Worm (Caenorhabditis elegans) whole organism, L2 larva: ENCODE data around the gene sedl-1.

Experiments used
- C34F6.9 ChIP-seq: fragments of 150-350 bp; optimal IDR thresholded peaks from 2 replicates; lab custom pipeline; 2014; ENCODE audit warnings: missing biosample characterization, missing genetic modification characterization
- R02D3.7 ChIP-seq: fragments of 150-350 bp; optimal IDR thresholded peaks from 2 replicates; lab custom pipeline; 2014; ENCODE audit warnings: missing biosample characterization, missing genetic modification characterization
- Y55F3AM.14 ChIP-seq: fragments of 200-800 bp; sonication (Bioruptor generic); optimal IDR thresholded peaks from 2 replicates; lab custom pipeline; 2018; ENCODE audit warnings: mild to moderate bottlenecking, missing genetic modification characterization, missing compliant biosample characterization
- alr-1 ChIP-seq: fragments of 150-350 bp; optimal IDR thresholded peaks from 2 replicates; lab custom pipeline; 2014; ENCODE audit warnings: missing biosample characterization, missing genetic modification characterization
- aly-2 ChIP-seq: fragments of 150-350 bp; optimal IDR thresholded peaks from 2 replicates; lab custom pipeline; 2014; ENCODE audit warnings: missing biosample characterization, missing genetic modification characterization
- ama-1 ChIP-seq: fragments of 150-350 bp; optimal IDR thresholded peaks from 2 replicates; lab custom pipeline; 2018; ENCODE audit warnings: inconsistent platforms
- ceh-16 ChIP-seq: fragments of 150-350 bp; optimal IDR thresholded peaks from 2 replicates; lab custom pipeline; 2014; ENCODE audit warnings: missing biosample characterization, missing genetic modification characterization
- ceh-82 ChIP-seq: fragments of 150-350 bp; optimal IDR thresholded peaks from 2 replicates; lab custom pipeline; 2014; ENCODE audit warnings: missing biosample characterization, missing genetic modification characterization
- crh-2 ChIP-seq: sonication (generic microtip); optimal IDR thresholded peaks from 2 replicates; lab custom pipeline; 2017; ENCODE audit warnings: missing biosample characterization, missing genetic modification characterization
- egl-27 ChIP-seq: sonication (generic microtip); optimal IDR thresholded peaks from 3 replicates; lab custom pipeline; 2017; ENCODE audit warnings: missing biosample characterization, missing genetic modification reagents, missing genetic modification characterization
- fos-1 ChIP-seq: fragments of 150-350 bp; optimal IDR thresholded peaks from 2 replicates; lab custom pipeline; 2014; ENCODE audit warnings: missing biosample characterization, missing genetic modification characterization
- gmeb-1 ChIP-seq: fragments of 150-350 bp; optimal IDR thresholded peaks from 2 replicates; lab custom pipeline; 2014; ENCODE audit warnings: missing biosample characterization, missing genetic modification characterization
- lin-11 ChIP-seq: fragments of 150-350 bp; sonication (generic microtip); optimal IDR thresholded peaks from 2 replicates; lab custom pipeline; 2014; ENCODE audit warnings: missing biosample characterization, missing genetic modification characterization, inconsistent platforms, mixed read lengths
- lin-13 ChIP-seq: fragments of 150-350 bp; optimal IDR thresholded peaks from 2 replicates; lab custom pipeline; 2014; ENCODE audit warnings: missing biosample characterization, missing genetic modification reagents, missing genetic modification characterization
- lin-39 ChIP-seq: fragments of 150-350 bp; optimal IDR thresholded peaks from 2 replicates; lab custom pipeline; 2014; ENCODE audit warnings: missing biosample characterization, missing genetic modification reagents, missing genetic modification characterization
- lsy-2 ChIP-seq, 2 experiments: fragments of 150-350 bp in 1 of 2; sonication (generic microtip) in 1 of 2; optimal IDR thresholded peaks; 2 replicates each; lab custom pipeline; 2014 to 2017; ENCODE audit warnings: missing biosample characterization in 2 of 2, missing genetic modification characterization in 2 of 2
- mab-5 ChIP-seq: fragments of 150-350 bp; optimal IDR thresholded peaks from 2 replicates; lab custom pipeline; 2014; ENCODE audit warnings: missing biosample characterization, missing genetic modification characterization
- mbf-1 ChIP-seq: sonication (generic microtip); optimal IDR thresholded peaks from 2 replicates; lab custom pipeline; 2017; ENCODE audit warnings: missing biosample characterization, missing genetic modification characterization
- mdl-1 ChIP-seq, 2 experiments: fragments of 150-350 bp in 1 of 2; sonication (generic microtip) in 1 of 2; optimal IDR thresholded peaks; 2 replicates each; lab custom pipeline; 2017; ENCODE audit warnings: missing biosample characterization in 2 of 2, missing genetic modification characterization in 2 of 2
- nhr-10 ChIP-seq: sonication (generic microtip); optimal IDR thresholded peaks from 2 replicates; lab custom pipeline; 2017; ENCODE audit warnings: missing biosample characterization, missing genetic modification characterization
- nhr-12 ChIP-seq: fragments of 150-350 bp; optimal IDR thresholded peaks from 2 replicates; lab custom pipeline; 2014; ENCODE audit warnings: missing biosample characterization, missing genetic modification characterization
- nhr-129 ChIP-seq: fragments of 150-350 bp; optimal IDR thresholded peaks from 2 replicates; lab custom pipeline; 2014; ENCODE audit warnings: missing biosample characterization, missing genetic modification characterization
- nhr-21 ChIP-seq: fragments of 150-350 bp; optimal IDR thresholded peaks from 2 replicates; lab custom pipeline; 2014; ENCODE audit warnings: missing biosample characterization, missing genetic modification characterization
- nhr-23 ChIP-seq: fragments of 150-350 bp; optimal IDR thresholded peaks from 2 replicates; lab custom pipeline; 2014; ENCODE audit warnings: missing biosample characterization, missing genetic modification reagents, missing genetic modification characterization
- nhr-237 ChIP-seq: fragments of 150-350 bp; optimal IDR thresholded peaks from 2 replicates; lab custom pipeline; 2014; ENCODE audit warnings: missing biosample characterization, missing genetic modification characterization
- nhr-25 ChIP-seq: fragments of 150-350 bp; sonication (generic microtip); optimal IDR thresholded peaks from 3 replicates; lab custom pipeline; 2014; ENCODE audit warnings: missing biosample characterization, missing genetic modification characterization
- nhr-77 ChIP-seq: fragments of 150-350 bp; optimal IDR thresholded peaks from 2 replicates; lab custom pipeline; 2014; ENCODE audit warnings: missing biosample characterization, missing genetic modification characterization
- sem-4 ChIP-seq: fragments of 150-350 bp; optimal IDR thresholded peaks from 2 replicates; lab custom pipeline; 2014; ENCODE audit warnings: missing biosample characterization, missing genetic modification reagents, missing genetic modification characterization
- skn-1 ChIP-seq: sonication (generic microtip); optimal IDR thresholded peaks from 2 replicates; lab custom pipeline; 2017; ENCODE audit warnings: missing biosample characterization, missing genetic modification characterization
- sma-3 ChIP-seq: sonication (generic microtip); optimal IDR thresholded peaks from 2 replicates; lab custom pipeline; 2016; ENCODE audit warnings: missing genetic modification reagents, missing genetic modification characterization, missing compliant biosample characterization
- sma-9 ChIP-seq, 2 experiments: fragments of 150-350 bp in 1 of 2; sonication (generic microtip) in 1 of 2; optimal IDR thresholded peaks; 2 replicates each; lab custom pipeline; 2014 to 2016; ENCODE audit warnings: missing genetic modification characterization in 2 of 2, mild to moderate bottlenecking in 1 of 2, missing biosample characterization in 1 of 2, missing compliant biosample characterization in 1 of 2, missing genetic modification reagents in 1 of 2, moderate library complexity in 1 of 2
- snpc-4 ChIP-seq: fragments of 150-350 bp; optimal IDR thresholded peaks from 2 replicates; lab custom pipeline; 2014; ENCODE audit warnings: missing biosample characterization, missing genetic modification characterization
- unc-39 ChIP-seq: fragments of 150-350 bp; optimal IDR thresholded peaks from 2 replicates; lab custom pipeline; 2014; ENCODE audit warnings: missing biosample characterization, missing genetic modification characterization
- unc-55 ChIP-seq: fragments of 150-350 bp; sonication (generic microtip); optimal IDR thresholded peaks from 3 replicates; lab custom pipeline; 2014; ENCODE audit warnings: missing biosample characterization, missing genetic modification reagents, missing genetic modification characterization
- zag-1 ChIP-seq: fragments of 150-350 bp; optimal IDR thresholded peaks from 2 replicates; lab custom pipeline; 2014; ENCODE audit warnings: missing biosample characterization, missing genetic modification characterization
- ztf-1 ChIP-seq: fragments of 200-800 bp; sonication (Bioruptor generic); conservative IDR thresholded peaks from 2 replicates; pipeline ENCODE4 v1.3.6; 2022; ENCODE audit warnings: missing genetic modification characterization, missing compliant biosample characterization
- ztf-11 ChIP-seq: sonication (generic microtip); optimal IDR thresholded peaks from 2 replicates; lab custom pipeline; 2017; ENCODE audit warnings: missing biosample characterization, missing genetic modification characterization
- ztf-4 ChIP-seq: fragments of 150-350 bp; optimal IDR thresholded peaks from 2 replicates; lab custom pipeline; 2014; ENCODE audit warnings: missing biosample characterization, missing genetic modification characterization

sedl-1 gene

ce11 chrX:1443556-1444243 is 3.6 kb upstream of the sedl-1 start:
- TF ChIP-seq C34F6.9 (tag; lab: Kevin White, UChicago) (peak; percentile 22), zag-1 (tag; lab: Kevin White, UChicago) (no peak), nhr-237 (tag; lab: Kevin White, UChicago) (no peak), unc-39 (tag; lab: Kevin White, UChicago) (no peak), lsy-2 (tag; optimal IDR thresholded peaks at IDR 0.05; lab: Kevin White, UChicago) (no peak), ama-1 (lab: Kevin White, UChicago) (no peak), mab-5 (tag; lab: Kevin White, UChicago) (no peak), egl-27 (tag; lab: Kevin White, UChicago) (no peak), sma-3 (GFP tag; lab: Kevin White, UChicago) (peak; percentile 20), alr-1 (tag; lab: Kevin White, UChicago) (no peak), lin-13 (GFP tag; lab: Kevin White, UChicago) (peak; percentile 4), nhr-25 (tag; lab: Kevin White, UChicago) (peak; percentile 64), nhr-77 (no peak), ztf-11 (no peak), gmeb-1 (tag; lab: Kevin White, UChicago) (no peak), sem-4 (tag; lab: Kevin White, UChicago) (no peak), ceh-16 (tag; lab: Kevin White, UChicago) (no peak)
- TF ChIP-seq, all 48 proteins: peak for 4

ce11 chrX:1441602-1442183 is 1.6 kb upstream of the sedl-1 start:
- TF ChIP-seq sma-9 (GFP tag; optimal IDR thresholded peaks at IDR 0.05; lab: Kevin White, UChicago), result no peak
- no peak for TF ChIP-seq sma-9 (tag; optimal IDR thresholded peaks at IDR 0.05; lab: Kevin White, UChicago)
- TF ChIP-seq ztf-4, result no peak
- no peak for TF ChIP-seq ceh-82
- TF ChIP-seq lin-11 (tag; lab: Kevin White, UChicago), result no peak
- TF ChIP-seq unc-39 (tag; lab: Kevin White, UChicago), result no peak
- TF ChIP-seq aly-2 (tag; lab: Kevin White, UChicago), result no peak

ce11 chrX:1438925-1439324 is 1.1 kb downstream of the sedl-1 start:
- peak; percentile 13 for TF ChIP-seq C34F6.9 (tag; lab: Kevin White, UChicago)
- TF ChIP-seq nhr-21 (tag; lab: Kevin White, UChicago), result peak; percentile 3
- TF ChIP-seq lsy-2 (tag; optimal IDR thresholded peaks at IDR 0.05; lab: Kevin White, UChicago), result peak; percentile 20 to 39
- peak; percentile 36 for TF ChIP-seq lin-11 (tag; lab: Kevin White, UChicago)
- TF ChIP-seq snpc-4 (tag; lab: Kevin White, UChicago), result no peak
- TF ChIP-seq lin-39 (tag; lab: Kevin White, UChicago), result no peak
- peak; percentile 25 for TF ChIP-seq crh-2 (tag; lab: Kevin White, UChicago)
- TF ChIP-seq mdl-1 (tag; optimal IDR thresholded peaks at IDR 0.05; lab: Kevin White, UChicago), result peak in 1 of 2 experiments; percentile 34

ce11 chrX:1437097-1437496 is 3.0 kb downstream of the sedl-1 start:
- TF ChIP-seq skn-1 (tag; lab: Kevin White, UChicago) (no peak), lin-39 (tag; lab: Kevin White, UChicago) (no peak), ceh-16 (tag; lab: Kevin White, UChicago) (no peak), lin-11 (tag; lab: Kevin White, UChicago) (peak; percentile 5), ztf-1 (GFP tag; lab: Robert Waterston, UW) (no peak), unc-55 (GFP tag; lab: Kevin White, UChicago) (peak; percentile 51), Y55F3AM.14 (GFP tag; lab: Kevin White, UChicago) (no peak), sma-9 (GFP tag; optimal IDR thresholded peaks at IDR 0.05; lab: Kevin White, UChicago) (no peak), sma-9 (tag; optimal IDR thresholded peaks at IDR 0.05; lab: Kevin White, UChicago) (no peak), R02D3.7 (tag; lab: Kevin White, UChicago) (no peak), ceh-82 (no peak), lsy-2 (tag; optimal IDR thresholded peaks at IDR 0.05; lab: Kevin White, UChicago) (peak in 1 of 2 experiments; percentile 10), nhr-25 (tag; lab: Kevin White, UChicago) (no peak), nhr-12 (tag; lab: Kevin White, UChicago) (no peak), crh-2 (tag; lab: Kevin White, UChicago) (no peak), sma-3 (GFP tag; lab: Kevin White, UChicago) (no peak), nhr-10 (tag; lab: Kevin White, UChicago) (no peak), nhr-21 (tag; lab: Kevin White, UChicago) (no peak), nhr-129 (tag; lab: Kevin White, UChicago) (peak; percentile 47), fos-1 (no peak), nhr-23 (tag; lab: Kevin White, UChicago) (no peak), mdl-1 (tag; optimal IDR thresholded peaks at IDR 0.05; lab: Kevin White, UChicago) (no peak), mbf-1 (tag; lab: Kevin White, UChicago) (no peak), C34F6.9 (tag; lab: Kevin White, UChicago) (no peak), ama-1 (lab: Kevin White, UChicago) (no peak), snpc-4 (tag; lab: Kevin White, UChicago) (no peak)
- TF ChIP-seq, all 48 proteins: peak for 4
